Worm (Caenorhabditis elegans) whole organism, L4/young adult: ENCODE results near the gene pals-25.

ENCODE experiments used
- W03F9.2 ChIP-seq: fragments of 150-350 bp; optimal IDR thresholded peaks from 2 replicates; lab custom pipeline; 2014; ENCODE audit warnings: missing biosample characterization, missing genetic modification characterization
- dao-5 ChIP-seq: sonication (generic microtip); optimal IDR thresholded peaks from 2 replicates; lab custom pipeline; 2016; ENCODE audit warnings: missing genotype, missing genetic modification characterization, moderate library complexity, missing compliant biosample characterization
- him-1 ChIP-seq: sonication (generic microtip); optimal IDR thresholded peaks from 2 replicates; lab custom pipeline; 2016; ENCODE audit warnings: missing genotype, missing genetic modification reagents, missing genetic modification characterization, missing compliant biosample characterization

- TF ChIP-seq him-1 (tag; lab: Kevin White, UChicago) (no peak), dao-5 (tag; lab: Kevin White, UChicago) (no peak), W03F9.2 (no peak)
These were observed 30.5 kb downstream of the pals-25 start, which contains the start of gene F40G9.8 for ce11 chrIII:164775-165174.
